Fruit fly (Drosophila melanogaster): ENCODE measurements around the gene CG18273.

CG18273 gene

dm6 chrX:487517-487957 lies at the start of gene CG18273, which contains the start of gene CG3156:
Gene CG18273 (minus strand): TSS chrX:487581.
Gene CG3156 (plus strand): TSS chrX:487878.
- peak; percentile 41 for TF ChIP-seq CG17801 (GFP tag; optimal IDR thresholded peaks at IDR 0.05; ENCODE audit: partially characterized antibody)

- TF ChIP-seq CG17801 (GFP tag; optimal IDR thresholded peaks at IDR 0.05; ENCODE audit: partially characterized antibody), result no peak
These were observed 42.6 kb upstream of the CG18273 start, which contains the start of the genes CG4293 and Appl for dm6 chrX:529724-530603. Gene CG4293 (minus strand): TSS chrX:530291. Gene Appl (plus strand): TSS chrX:530501.

dm6 chrX:526479-527071 lies 39.2 kb upstream of the CG18273 start:
- TF ChIP-seq CG17801 (GFP tag; optimal IDR thresholded peaks at IDR 0.05; ENCODE audit: partially characterized antibody), result no peak

dm6 chrX:525610-526009 lies 38.2 kb upstream of the CG18273 start:
- TF ChIP-seq CG17801 (GFP tag; optimal IDR thresholded peaks at IDR 0.05; ENCODE audit: partially characterized antibody), result no peak

- no peak for TF ChIP-seq CG17801 (GFP tag; optimal IDR thresholded peaks at IDR 0.05; ENCODE audit: partially characterized antibody)
These were observed 37.0 kb upstream of the CG18273 start for dm6 chrX:524331-524730.

dm6 chrX:523179-523851 lies 35.9 kb upstream of the CG18273 start, which contains the start of gene elav:
Gene elav (minus strand): TSS chrX:523226.
- peak; percentile 99 for TF ChIP-seq CG17801 (GFP tag; optimal IDR thresholded peaks at IDR 0.05; ENCODE audit: partially characterized antibody)

- peak; percentile 81 for TF ChIP-seq CG17801 (GFP tag; optimal IDR thresholded peaks at IDR 0.05; ENCODE audit: partially characterized antibody)
These were observed 35.1 kb upstream of the CG18273 start for dm6 chrX:522357-523043.

dm6 chrX:521683-522082 lies 34.3 kb upstream of the CG18273 start:
- no peak for TF ChIP-seq CG17801 (GFP tag; optimal IDR thresholded peaks at IDR 0.05; ENCODE audit: partially characterized antibody)

- no peak for TF ChIP-seq CG17801 (GFP tag; optimal IDR thresholded peaks at IDR 0.05; ENCODE audit: partially characterized antibody)
These were observed 33.0 kb upstream of the CG18273 start for dm6 chrX:520215-520861.

- TF ChIP-seq CG17801 (GFP tag; optimal IDR thresholded peaks at IDR 0.05; ENCODE audit: partially characterized antibody), result no peak
These were observed 31.5 kb upstream of the CG18273 start for dm6 chrX:518858-519257.

dm6 chrX:515676-516075 lies 28.3 kb upstream of the CG18273 start:
- TF ChIP-seq CG17801 (GFP tag; optimal IDR thresholded peaks at IDR 0.05; ENCODE audit: partially characterized antibody), result no peak

- TF ChIP-seq CG17801 (GFP tag; optimal IDR thresholded peaks at IDR 0.05; ENCODE audit: partially characterized antibody), result no peak
These were observed 25.1 kb upstream of the CG18273 start for dm6 chrX:512527-512926.

dm6 chrX:510528-510927 lies 23.1 kb upstream of the CG18273 start:
- peak; percentile 61 for TF ChIP-seq CG17801 (GFP tag; optimal IDR thresholded peaks at IDR 0.05; ENCODE audit: partially characterized antibody)

- no peak for TF ChIP-seq CG17801 (GFP tag; optimal IDR thresholded peaks at IDR 0.05; ENCODE audit: partially characterized antibody)
These were observed 21.7 kb upstream of the CG18273 start, which contains the start of gene arg for dm6 chrX:509117-509516. Gene arg (plus strand): TSS chrX:509435.

Measured in ovary, adult (tissue).